Fruit fly (Drosophila melanogaster): ENCODE data around the gene Polr1H.

dm6 chr3R:21823076-21823475, 45.4 kb upstream of the Polr1H start:
- TF ChIP-seq h (optimal IDR thresholded peaks at IDR 0.05) (no peak), Myc (optimal IDR thresholded peaks at IDR 0.05) (no peak)
